Worm (Caenorhabditis elegans): ENCODE data around the gene F45D3.3.

F45D3.3 gene

ce11 chrV:12506185-12506584, 44.0 kb downstream of the F45D3.3 start, which contains the start of gene nlp-46:
Gene nlp-46, minus strand, starts transcription at chrV:12506285.
- TF ChIP-seq dve-1 (tag; optimal IDR thresholded peaks at IDR 0.05; ENCODE audit: insufficient read depth) (no peak), lir-3 (tag; optimal IDR thresholded peaks at IDR 0.05) (no peak), jun-1 (tag; optimal IDR thresholded peaks at IDR 0.05) (no peak), unc-130 (GFP tag; optimal IDR thresholded peaks at IDR 0.05) (no peak), mxl-2 (GFP tag; conservative IDR thresholded peaks at IDR 0.05) (no peak), fos-1 (tag; optimal IDR thresholded peaks at IDR 0.05) (no peak), ama-1 (optimal IDR thresholded peaks at IDR 0.05) (no peak), unc-62 (GFP tag; optimal IDR thresholded peaks at IDR 0.05 in 1 of 2) (peak in 1 of 2 experiments; percentile 59), unc-62 (tag; optimal IDR thresholded peaks at IDR 0.05) (no peak)

DNA sequence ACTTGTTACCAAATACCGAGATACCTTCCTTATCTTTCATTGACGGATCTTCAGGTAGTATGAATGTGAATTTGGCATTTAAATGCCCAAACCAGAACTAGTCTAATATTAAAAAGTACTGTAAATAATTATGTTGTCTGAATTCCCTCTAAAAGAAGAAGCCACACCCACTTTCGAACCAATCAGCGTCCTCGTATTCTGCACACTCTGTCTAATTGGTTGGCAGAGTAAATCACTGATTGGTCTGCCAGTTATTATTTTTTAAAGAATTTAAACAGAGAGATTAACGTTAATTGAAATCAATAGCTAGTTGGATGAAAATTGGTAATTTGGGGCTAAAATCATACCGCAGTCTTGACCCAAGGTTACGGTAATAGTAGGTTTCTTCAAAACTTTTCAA, 44.5 kb downstream of the F45D3.3 start:
- TF ChIP-seq aha-1 (tag) (peak; percentile 23), daf-16 (GFP tag; optimal IDR thresholded peaks at IDR 0.05) (no peak), daf-16 (tag; optimal IDR thresholded peaks at IDR 0.05) (no peak), sdz-12 (GFP tag; optimal IDR thresholded peaks at IDR 0.05) (no peak), rbr-2 (tag; optimal IDR thresholded peaks at IDR 0.05) (no peak)

DNA sequence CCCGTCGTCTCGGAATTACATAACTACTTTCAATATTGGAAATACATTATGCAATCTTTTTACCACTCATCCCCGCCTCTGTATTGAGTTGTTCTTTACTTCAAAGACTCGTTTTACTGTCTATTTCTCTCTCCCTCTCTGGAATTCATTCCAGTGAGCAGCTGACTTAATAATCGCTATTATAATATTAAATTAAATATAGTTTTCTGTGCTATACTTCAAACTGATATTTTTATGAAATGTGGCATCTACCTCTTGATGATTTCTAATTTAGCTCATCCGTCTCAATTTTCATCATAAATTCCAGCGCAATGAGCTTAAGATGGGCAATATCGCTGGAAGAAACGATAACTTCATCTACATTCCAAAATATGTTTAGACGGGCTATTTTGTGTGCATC, 46.7 kb downstream of the F45D3.3 start, which contains the start of gene T28H10.1:
TSS of gene T28H10.1 (plus strand) at position 301 of the 400 bp plus-strand sequence.
- TF ChIP-seq lir-3 (tag; optimal IDR thresholded peaks at IDR 0.05) (no peak), snpc-1.2 (GFP tag; IDR thresholded peaks at IDR 0.05) (0 out of 2 replicates have a peak, but pooled peaks have one; percentile 30), nhr-76 (tag; optimal IDR thresholded peaks at IDR 0.05) (no peak), cey-2 (tag; optimal IDR thresholded peaks at IDR 0.05; ENCODE audit: borderline replicate concordance, insufficient read depth) (no peak), dmd-8 (GFP tag; IDR thresholded peaks at IDR 0.05) (no peak)

Measured in whole organism, L4 larva.